Fruit fly (Drosophila melanogaster) whole organism, adult: Measurements from ENCODE around the gene CG7299.

Experiments used
- CG11617 ChIP-seq: fragments of 200-800 bp; sonication (Bioruptor generic); optimal IDR thresholded peaks from 2 replicates; lab custom pipeline; 2017; ENCODE audit warnings: mild to moderate bottlenecking, missing biosample characterization, missing genetic modification reagents, missing genetic modification characterization
- CG12768 ChIP-seq: fragments of 200-800 bp; sonication (Bioruptor generic); optimal IDR thresholded peaks from 2 replicates; lab custom pipeline; 2017; ENCODE audit warnings: missing biosample characterization, missing genetic modification characterization, mild to moderate bottlenecking, moderate library complexity, missing genetic modification reagents
- CG14711 ChIP-seq: fragments of 200-800 bp; sonication (Bioruptor generic); optimal IDR thresholded peaks from 2 replicates; lab custom pipeline; 2018; ENCODE audit warnings: missing biosample characterization, mild to moderate bottlenecking, missing genetic modification characterization, moderate library complexity
- CG1620 ChIP-seq: fragments of 200-800 bp; sonication (Bioruptor generic); optimal IDR thresholded peaks from 2 replicates; lab custom pipeline; 2016; ENCODE audit warnings: missing biosample characterization, missing genetic modification characterization
- CG33017 ChIP-seq: fragments of 200-800 bp; sonication (Bioruptor generic); optimal IDR thresholded peaks from 2 replicates; lab custom pipeline; 2018; ENCODE audit warnings: missing biosample characterization, mild to moderate bottlenecking, missing genetic modification characterization, moderate library complexity
- CG5204 ChIP-seq: fragments of 200-800 bp; sonication (Bioruptor generic); optimal IDR thresholded peaks from 2 replicates; lab custom pipeline; 2016; ENCODE audit warnings: missing biosample characterization, missing genetic modification characterization
- CG7045 ChIP-seq: fragments of 200-800 bp; sonication (Bioruptor generic); optimal IDR thresholded peaks from 2 replicates; lab custom pipeline; 2017; ENCODE audit warnings: missing biosample characterization, mild to moderate bottlenecking, missing genetic modification characterization
- CG7101 ChIP-seq: fragments of 200-800 bp; sonication (Bioruptor generic); optimal IDR thresholded peaks from 2 replicates; lab custom pipeline; 2018; ENCODE audit warnings: missing biosample characterization, mild to moderate bottlenecking, missing genetic modification characterization, moderate library complexity
- Clk ChIP-seq: fragments of 200-800 bp; sonication (Bioruptor generic); optimal IDR thresholded peaks from 2 replicates; lab custom pipeline; 2017; ENCODE audit warnings: missing biosample characterization, missing genetic modification characterization
- Crg-1 ChIP-seq: fragments of 200-800 bp; sonication (Bioruptor generic); optimal IDR thresholded peaks from 2 replicates; lab custom pipeline; 2016; ENCODE audit warnings: missing biosample characterization, missing genetic modification characterization
- Hr96 ChIP-seq: fragments of 200-800 bp; sonication (Bioruptor generic); optimal IDR thresholded peaks from 2 replicates; lab custom pipeline; 2016; ENCODE audit warnings: missing biosample characterization, missing genetic modification characterization
- Mnt ChIP-seq: fragments of 200-800 bp; sonication (Bioruptor generic); optimal IDR thresholded peaks from 2 replicates; lab custom pipeline; 2016; ENCODE audit warnings: missing biosample characterization, mild to moderate bottlenecking, missing genetic modification characterization
- bab1 ChIP-seq: fragments of 200-800 bp; sonication (Bioruptor generic); optimal IDR thresholded peaks from 3 replicates; lab custom pipeline; 2019; ENCODE audit warnings: missing biosample characterization, mild to moderate bottlenecking, missing genetic modification characterization, moderate library complexity
- cic ChIP-seq: fragments of 200-800 bp; sonication (Bioruptor generic); optimal IDR thresholded peaks from 2 replicates; lab custom pipeline; 2017; ENCODE audit warnings: missing biosample characterization, mild to moderate bottlenecking, missing genetic modification characterization, moderate library complexity
- cnc ChIP-seq, 2 experiments: fragments of >200 bp; optimal IDR thresholded peaks; 2 replicates each; lab custom pipeline; 2017
- kay ChIP-seq: fragments of 200-800 bp; sonication (Bioruptor generic); peaks from one replicate; lab custom pipeline; 2016; ENCODE audit warnings: missing biosample characterization, missing genetic modification characterization, borderline replicate concordance
- ovo ChIP-seq: fragments of 200-800 bp; sonication (Bioruptor generic); optimal IDR thresholded peaks from 2 replicates; lab custom pipeline; 2016; ENCODE audit warnings: missing biosample characterization, missing genetic modification characterization
- pad ChIP-seq: fragments of 200-800 bp; sonication (Bioruptor generic); optimal IDR thresholded peaks from 3 replicates; lab custom pipeline; 2017; ENCODE audit warnings: missing biosample characterization, missing genetic modification characterization, mild to moderate bottlenecking, moderate library complexity, missing genetic modification reagents
- tj ChIP-seq: fragments of 200-800 bp; sonication (Bioruptor generic); optimal IDR thresholded peaks from 3 replicates; lab custom pipeline; 2017; ENCODE audit warnings: missing biosample characterization, mild to moderate bottlenecking, missing genetic modification characterization, moderate library complexity
- toe ChIP-seq: fragments of 200-800 bp; sonication (Bioruptor generic); optimal IDR thresholded peaks from 2 replicates; lab custom pipeline; 2016; ENCODE audit warnings: missing biosample characterization, missing genetic modification characterization

Gene CG7299

DNA sequence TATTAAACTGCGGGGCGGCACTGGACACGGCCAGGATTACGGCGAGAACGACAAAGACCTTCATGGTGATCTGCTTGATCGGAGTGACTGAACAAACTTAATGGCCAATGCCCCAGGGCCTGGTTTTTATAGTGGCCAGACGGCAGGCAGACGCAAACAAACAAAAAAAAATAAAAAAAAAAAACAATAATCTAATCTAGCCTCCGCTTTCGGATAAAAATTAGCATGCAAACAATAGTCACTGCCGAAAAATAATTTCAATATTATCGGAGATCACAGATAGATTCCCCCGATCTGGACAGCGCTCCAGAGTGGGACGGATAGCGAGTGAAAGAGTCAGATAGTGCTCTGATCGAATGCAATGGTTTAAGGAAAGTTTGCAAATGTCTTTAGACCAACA, at the start of gene CG7299:
Gene CG7299 (minus strand): TSS at position 101 of the 400 bp plus-strand sequence.
- TF ChIP-seq CG33017 (tag; lab: Kevin White, UChicago) (no peak), kay (GFP tag; lab: Kevin White, UChicago) (no peak), Hr96 (GFP tag; lab: Kevin White, UChicago) (no peak), CG12768 (GFP tag; lab: Kevin White, UChicago) (no peak), toe (GFP tag; lab: Kevin White, UChicago) (no peak), CG1620 (no peak), bab1 (GFP tag; lab: Kevin White, UChicago) (no peak), CG5204 (no peak), pad (GFP tag; lab: Kevin White, UChicago) (no peak), Crg-1 (GFP tag; lab: Kevin White, UChicago) (no peak), Mnt (no peak), cnc (optimal IDR thresholded peaks at IDR 0.05; lab: Kevin White, UChicago) (no peak)

- TF ChIP-seq CG11617 (GFP tag; lab: Kevin White, UChicago) = peak; percentile 54
- peak; percentile 12 for TF ChIP-seq pad (GFP tag; lab: Kevin White, UChicago)
- TF ChIP-seq CG5204 = peak; percentile 58
- TF ChIP-seq cnc (optimal IDR thresholded peaks at IDR 0.05; lab: Kevin White, UChicago) = no peak
- no peak for TF ChIP-seq cic (GFP tag; lab: Kevin White, UChicago)
- peak; percentile 43 for TF ChIP-seq Crg-1 (GFP tag; lab: Kevin White, UChicago)
- TF ChIP-seq Clk = no peak
- TF ChIP-seq CG12768 (GFP tag; lab: Kevin White, UChicago) = peak; percentile 20
- peak; percentile 79 for TF ChIP-seq bab1 (GFP tag; lab: Kevin White, UChicago)
- peak; percentile 2 for TF ChIP-seq CG7045
- TF ChIP-seq CG7101 (tag; lab: Kevin White, UChicago) = peak; percentile 41
- TF ChIP-seq tj (GFP tag; lab: Kevin White, UChicago) = no peak
- TF ChIP-seq toe (GFP tag; lab: Kevin White, UChicago) = peak; percentile 70
- no peak for TF ChIP-seq ovo (GFP tag; lab: Kevin White, UChicago)
- TF ChIP-seq CG33017 (tag; lab: Kevin White, UChicago) = no peak
- no peak for TF ChIP-seq kay (GFP tag; lab: Kevin White, UChicago)
- TF ChIP-seq Hr96 (GFP tag; lab: Kevin White, UChicago) = peak; percentile 53
- peak; percentile 96 for TF ChIP-seq CG14711 (tag; lab: Kevin White, UChicago)
- peak; percentile 46 for TF ChIP-seq CG1620
- TF ChIP-seq Mnt = peak; percentile 22
Observed at dm6 chr2L:10732343-10732808, 48.2 kb upstream of the CG7299 start, which contains the start of the genes EMC3 and Dpy-30L1. TSS of gene EMC3 (minus strand) at chr2L:10732423. TSS of gene Dpy-30L1 (plus strand) at chr2L:10732653.

DNA sequence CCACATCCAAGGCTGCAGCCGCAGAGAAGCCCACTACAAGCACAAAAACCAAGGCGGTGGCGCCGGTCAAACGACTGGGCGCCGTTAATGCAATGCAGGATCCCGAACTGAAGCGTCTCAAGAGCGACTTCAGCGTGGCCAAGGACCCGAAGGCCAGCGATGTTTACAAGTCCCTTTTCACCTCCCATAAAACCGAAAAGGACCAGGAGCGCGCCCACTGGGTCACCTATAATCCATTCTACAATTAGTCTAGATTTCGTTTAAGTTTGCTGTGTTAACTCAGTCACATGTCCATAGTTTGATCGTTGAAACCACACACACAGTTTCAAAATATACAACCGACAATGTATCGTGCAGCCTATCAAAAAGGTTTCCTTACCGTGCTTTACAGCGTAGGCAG, 45.7 kb upstream of the CG7299 start, which contains the start of gene CG17118:
Gene CG17118 (plus strand): TSS at position 301 of the 400 bp plus-strand sequence.
- TF ChIP-seq tj (GFP tag; lab: Kevin White, UChicago) = no peak
- TF ChIP-seq bab1 (GFP tag; lab: Kevin White, UChicago) = no peak
- no peak for TF ChIP-seq CG1620
- no peak for TF ChIP-seq toe (GFP tag; lab: Kevin White, UChicago)
- no peak for TF ChIP-seq CG7101 (tag; lab: Kevin White, UChicago)
- no peak for TF ChIP-seq CG11617 (GFP tag; lab: Kevin White, UChicago)
- TF ChIP-seq pad (GFP tag; lab: Kevin White, UChicago) = no peak
- TF ChIP-seq CG7045 = no peak

DNA sequence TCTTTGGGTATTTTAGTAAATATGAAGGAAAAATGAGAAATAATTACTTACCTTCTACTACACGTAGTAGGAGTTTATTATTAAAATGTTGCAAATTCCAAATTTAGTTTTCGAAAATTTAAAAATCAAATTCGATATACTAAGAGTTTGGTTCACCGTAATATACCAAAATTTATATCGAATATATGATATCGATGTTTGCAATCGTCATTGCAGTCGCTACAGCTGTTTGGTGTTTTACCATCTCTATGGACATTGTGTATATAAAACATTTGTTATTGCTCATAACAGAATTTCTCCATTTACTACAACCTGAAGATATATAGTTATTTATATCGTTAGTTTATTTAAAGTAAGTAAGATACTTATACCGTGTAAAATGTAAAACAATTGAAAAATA, 44.5 kb upstream of the CG7299 start, which contains the start of gene CG6443:
Gene CG6443 (plus strand): TSS at position 228 of the 400 bp plus-strand sequence.
- TF ChIP-seq tj (GFP tag; lab: Kevin White, UChicago) = no peak
- TF ChIP-seq kay (GFP tag; lab: Kevin White, UChicago) = no peak
- no peak for TF ChIP-seq CG7101 (tag; lab: Kevin White, UChicago)
- no peak for TF ChIP-seq CG14711 (tag; lab: Kevin White, UChicago)
- TF ChIP-seq cnc (optimal IDR thresholded peaks at IDR 0.05; lab: Kevin White, UChicago) = no peak
- TF ChIP-seq CG12768 (GFP tag; lab: Kevin White, UChicago) = no peak
- peak; percentile 22 for TF ChIP-seq bab1 (GFP tag; lab: Kevin White, UChicago)

DNA sequence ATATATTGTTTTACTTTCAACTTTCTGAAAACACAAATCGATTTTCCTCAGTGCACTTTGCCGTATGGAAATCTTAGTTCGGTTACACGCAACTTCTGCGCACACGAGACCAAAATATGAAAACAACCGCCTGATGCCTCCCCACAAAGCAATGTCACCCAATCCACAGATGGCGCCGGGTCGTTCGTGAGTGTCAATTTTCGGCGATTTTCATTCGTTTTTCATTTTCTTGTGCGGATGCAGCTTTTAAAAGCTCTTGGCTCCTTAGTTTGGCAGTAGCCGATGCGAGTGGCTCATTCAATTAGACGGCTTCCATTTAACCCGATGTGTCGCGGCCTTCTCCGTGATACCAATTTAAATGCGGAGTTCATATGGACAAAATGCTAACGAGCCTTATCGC, 39.7 kb upstream of the CG7299 start, which contains the start of gene CG6431:
Gene CG6431 (plus strand): TSS at position 301 of the 400 bp plus-strand sequence.
- TF ChIP-seq CG33017 (tag; lab: Kevin White, UChicago) (no peak), Mnt (no peak), bab1 (GFP tag; lab: Kevin White, UChicago) (no peak), CG5204 (no peak), Clk (no peak), kay (GFP tag; lab: Kevin White, UChicago) (no peak), pad (GFP tag; lab: Kevin White, UChicago) (no peak), cic (GFP tag; lab: Kevin White, UChicago) (no peak), CG12768 (GFP tag; lab: Kevin White, UChicago) (no peak), Crg-1 (GFP tag; lab: Kevin White, UChicago) (no peak), tj (GFP tag; lab: Kevin White, UChicago) (no peak), toe (GFP tag; lab: Kevin White, UChicago) (no peak), CG14711 (tag; lab: Kevin White, UChicago) (no peak), CG7101 (tag; lab: Kevin White, UChicago) (no peak), CG1620 (no peak), CG7045 (no peak), Hr96 (GFP tag; lab: Kevin White, UChicago) (no peak), ovo (GFP tag; lab: Kevin White, UChicago) (no peak), CG11617 (GFP tag; lab: Kevin White, UChicago) (no peak), cnc (optimal IDR thresholded peaks at IDR 0.05; lab: Kevin White, UChicago) (no peak)

DNA sequence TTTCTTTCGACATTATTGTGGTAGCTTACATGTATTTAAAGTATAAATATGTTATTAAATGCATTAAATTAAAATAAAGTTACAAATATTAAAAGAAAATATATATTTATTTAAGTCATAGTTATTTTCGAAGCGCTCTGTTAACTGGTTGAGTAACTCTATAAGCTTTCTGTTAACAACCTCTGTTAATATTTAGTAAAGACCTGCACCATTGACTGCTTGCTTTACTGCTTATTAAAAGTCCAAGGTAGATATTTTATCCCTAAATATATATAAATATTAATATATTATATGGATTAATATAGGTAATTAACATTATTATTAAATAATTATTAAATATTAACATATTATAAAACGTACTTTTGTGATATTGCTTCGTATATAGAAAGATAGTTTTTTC, 37.3 kb upstream of the CG7299 start:
- TF ChIP-seq Crg-1 (GFP tag; lab: Kevin White, UChicago) (no peak), bab1 (GFP tag; lab: Kevin White, UChicago) (no peak), Clk (no peak), CG12768 (GFP tag; lab: Kevin White, UChicago) (no peak), cic (GFP tag; lab: Kevin White, UChicago) (no peak), Mnt (no peak), ovo (GFP tag; lab: Kevin White, UChicago) (no peak)
